Worm (Caenorhabditis elegans) whole organism, L3 larva: ENCODE measurements around the gene C03B1.17.
"Not testable (repeated sequence)": the region's sequence is repeated elsewhere in the genome, so short reads cannot be mapped to it uniquely, and the experiment has no call there.

Source experiments
- ZK546.5 ChIP-seq: sonication (generic microtip); optimal IDR thresholded peaks from 2 replicates; lab custom pipeline; 2017; ENCODE audit warnings: missing biosample characterization, missing genetic modification characterization
- ceh-16 ChIP-seq: sonication (generic microtip); optimal IDR thresholded peaks from 2 replicates; lab custom pipeline; 2017; ENCODE audit warnings: missing biosample characterization, missing genetic modification characterization
- nhr-28 ChIP-seq: fragments of 150-350 bp; optimal IDR thresholded peaks from 2 replicates; lab custom pipeline; 2014; ENCODE audit warnings: missing biosample characterization, missing genetic modification characterization
- nhr-43 ChIP-seq: sonication (generic microtip); optimal IDR thresholded peaks from 2 replicates; lab custom pipeline; 2016; ENCODE audit warnings: mild to moderate bottlenecking, missing genetic modification characterization, missing compliant biosample characterization; ENCODE audit not compliant: poor library complexity, severe bottlenecking
- unc-62 ChIP-seq: fragments of 150-350 bp; sonication (generic microtip); optimal IDR thresholded peaks from 4 replicates; lab custom pipeline; 2014; ENCODE audit warnings: missing biosample characterization, missing genetic modification reagents, missing genetic modification characterization

DNA sequence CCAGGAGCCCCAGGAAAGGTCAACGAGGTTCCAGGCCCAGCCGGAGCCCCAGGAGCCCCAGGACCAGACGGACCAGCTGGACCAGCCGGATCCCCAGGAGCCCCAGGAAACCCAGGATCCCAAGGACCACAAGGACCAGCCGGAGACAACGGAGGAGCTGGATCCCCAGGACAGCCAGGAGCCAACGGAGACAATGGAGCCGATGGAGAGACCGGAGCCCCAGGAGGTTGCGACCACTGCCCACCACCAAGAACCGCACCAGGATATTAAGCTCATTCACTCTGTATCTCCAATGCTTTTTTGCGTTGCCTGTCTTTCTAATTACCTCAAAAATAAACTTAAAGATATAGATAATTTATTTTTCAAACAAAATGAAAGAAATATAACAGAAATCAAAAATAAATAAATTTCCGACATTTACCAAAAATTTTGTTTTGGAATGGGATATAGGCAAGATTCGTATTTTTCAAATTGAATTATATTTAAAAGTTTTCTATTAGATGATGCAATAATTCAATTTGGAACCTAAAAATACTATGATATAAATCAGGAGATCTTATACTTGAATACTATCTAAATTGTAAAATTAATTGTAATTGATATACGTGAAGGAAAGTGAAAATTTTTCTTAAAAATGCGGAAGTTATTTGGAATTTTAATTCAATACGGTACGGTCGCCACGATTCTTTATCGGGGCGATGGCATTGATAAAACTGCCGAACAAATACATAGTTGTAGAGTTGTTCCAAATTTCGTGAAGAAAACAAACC lies 49.1 kb upstream of the C03B1.17 start:
- TF ChIP-seq unc-62 (GFP tag; lab: Kevin White, UChicago); nhr-43 (tag; lab: Kevin White, UChicago); ceh-16 (tag; lab: Kevin White, UChicago); nhr-28; ZK546.5: not testable (repeated sequence)
